Fruit fly (Drosophila melanogaster) whole organism, prepupa: ENCODE results near the gene CG13721.

Source experiments
- CG10631 ChIP-seq: fragments of 200-800 bp; sonication (Bioruptor generic); optimal IDR thresholded peaks from 2 replicates; lab custom pipeline; 2016; ENCODE audit warnings: missing biosample characterization, missing genetic modification characterization
- CG11902 ChIP-seq: fragments of 200-800 bp; sonication (Bioruptor generic); optimal IDR thresholded peaks from 3 replicates; lab custom pipeline; 2016; ENCODE audit warnings: missing biosample characterization, missing genetic modification characterization
- CG15336 ChIP-seq: fragments of 200-800 bp; sonication (Bioruptor generic); IDR thresholded peaks from 2 replicates; pipeline ENCODE4 v1.3.6; 2022; ENCODE audit warnings: missing biosample characterization, missing genetic modification characterization
- CG6276 ChIP-seq: fragments of 200-800 bp; sonication (Bioruptor generic); optimal IDR thresholded peaks from 2 replicates; lab custom pipeline; 2017; ENCODE audit warnings: missing biosample characterization, mild to moderate bottlenecking, missing genetic modification characterization
- CG8119 ChIP-seq: fragments of 200-800 bp; sonication (Bioruptor generic); IDR thresholded peaks from 3 replicates; pipeline ENCODE4 v1.3.6; 2022; ENCODE audit warnings: missing biosample characterization, missing genetic modification characterization
- Eip93F ChIP-seq: fragments of 200-800 bp; sonication (Bioruptor generic); optimal IDR thresholded peaks from 2 replicates; lab custom pipeline; 2016; ENCODE audit warnings: missing biosample characterization, mild to moderate bottlenecking, missing genetic modification characterization
- Gug ChIP-seq: fragments of 200-800 bp; sonication (Bioruptor generic); IDR thresholded peaks from 2 replicates; pipeline ENCODE4 v1.3.6; 2022; ENCODE audit warnings: missing biosample characterization, missing genetic modification characterization
- Hr39 ChIP-seq: fragments of 200-800 bp; sonication (Bioruptor generic); optimal IDR thresholded peaks from 2 replicates; lab custom pipeline; 2016; ENCODE audit warnings: missing biosample characterization, missing genetic modification characterization
- Smox ChIP-seq: fragments of 200-800 bp; sonication (Bioruptor generic); optimal IDR thresholded peaks from 3 replicates; lab custom pipeline; 2016; ENCODE audit warnings: missing biosample characterization, missing genetic modification characterization
- Sox102F ChIP-seq: fragments of 200-800 bp; sonication (Bioruptor generic); optimal IDR thresholded peaks from 2 replicates; lab custom pipeline; 2016; ENCODE audit warnings: missing biosample characterization, mild to moderate bottlenecking, missing genetic modification characterization
- fd59A ChIP-seq: fragments of 200-800 bp; sonication (Bioruptor generic); optimal IDR thresholded peaks from 2 replicates; lab custom pipeline; 2017; ENCODE audit warnings: missing biosample characterization, mild to moderate bottlenecking, missing genetic modification characterization, missing genetic modification reagents
- lz ChIP-seq: fragments of 200-800 bp; sonication (Bioruptor generic); optimal IDR thresholded peaks from 3 replicates; lab custom pipeline; 2016; ENCODE audit warnings: missing biosample characterization, missing genetic modification characterization
- pdm3 ChIP-seq: fragments of 200-800 bp; sonication (Bioruptor generic); optimal IDR thresholded peaks from 3 replicates; lab custom pipeline; 2016; ENCODE audit warnings: missing biosample characterization, missing genetic modification characterization
- ss ChIP-seq, 2 experiments: fragments of 200-800 bp; sonication (Bioruptor generic); optimal IDR thresholded peaks; 2 replicates in 1 of 2; 3 replicates in 1 of 2; lab custom pipeline; 2017 to 2018; ENCODE audit warnings: mild to moderate bottlenecking in 2 of 2, missing biosample characterization in 2 of 2, missing genetic modification characterization in 2 of 2, moderate library complexity in 1 of 2

dm6 chr3L:4472768-4473167 is 24.8 kb downstream of the CG13721 start, which contains the start of gene CG11349:
- TF ChIP-seq Gug (GFP tag; lab: Robert Waterston, UW), result no peak
- no peak for TF ChIP-seq Smox (GFP tag; lab: Kevin White, UChicago)
- TF ChIP-seq lz, result no peak
- no peak for TF ChIP-seq pdm3 (GFP tag; lab: Kevin White, UChicago)
- no peak for TF ChIP-seq Hr39 (GFP tag; lab: Kevin White, UChicago)
- TF ChIP-seq ss (GFP tag; optimal IDR thresholded peaks at IDR 0.05; lab: Kevin White, UChicago), result no peak
- TF ChIP-seq Sox102F, result no peak
- TF ChIP-seq CG15336, result no peak
- no peak for TF ChIP-seq fd59A
- no peak for TF ChIP-seq Eip93F (GFP tag; lab: Kevin White, UChicago)
- TF ChIP-seq CG11902 (GFP tag; lab: Kevin White, UChicago), result no peak
- TF ChIP-seq CG8119, result no peak
- TF ChIP-seq CG6276 (GFP tag; lab: Kevin White, UChicago), result no peak
- no peak for TF ChIP-seq CG10631 (GFP tag; lab: Kevin White, UChicago)
